Worm (Caenorhabditis elegans): ENCODE results near the gene F14H3.14.

ce11 chrV:16049177-16049576 lies 13.5 kb downstream of the F14H3.14 start, which contains the start of gene best-12:
- no peak for TF ChIP-seq him-1 (tag; optimal IDR thresholded peaks at IDR 0.05)
- TF ChIP-seq dao-5 (tag; optimal IDR thresholded peaks at IDR 0.05), result no peak

Measured in whole organism, L4/young adult.